Worm (Caenorhabditis elegans) whole organism, young adult: ENCODE data around the gene Y110A2AL.2.

Experiments
- B0336.3 ChIP-seq: fragments of 200-800 bp; sonication (Bioruptor generic); IDR thresholded peaks from 2 replicates; pipeline ENCODE4 v1.3.6; 2022; ENCODE audit warnings: missing genetic modification characterization, missing compliant biosample characterization
- F22D6.2 ChIP-seq: sonication (generic microtip); optimal IDR thresholded peaks from 2 replicates; lab custom pipeline; 2016; ENCODE audit warnings: mild to moderate bottlenecking, missing genetic modification characterization, missing compliant biosample characterization
- F33H1.4 ChIP-seq: fragments of 200-800 bp; sonication (Bioruptor generic); IDR thresholded peaks from 2 replicates; pipeline ENCODE4 v1.3.6; 2022; ENCODE audit warnings: missing genetic modification reagents, missing genetic modification characterization, missing compliant biosample characterization
- F39B2.1 ChIP-seq: fragments of 200-800 bp; sonication (Bioruptor generic); IDR thresholded peaks from 2 replicates; pipeline ENCODE4 v1.3.6; 2022; ENCODE audit warnings: missing genetic modification reagents, missing genetic modification characterization, missing compliant biosample characterization
- F57C9.4 ChIP-seq: sonication (generic microtip); optimal IDR thresholded peaks from 2 replicates; lab custom pipeline; 2017; ENCODE audit warnings: mild to moderate bottlenecking, missing genetic modification characterization, missing compliant biosample characterization
- K12H6.12 ChIP-seq: fragments of 200-800 bp; sonication (Bioruptor generic); optimal IDR thresholded peaks from 2 replicates; lab custom pipeline; 2018; ENCODE audit warnings: mild to moderate bottlenecking, missing genetic modification characterization, missing compliant biosample characterization
- Y53G8AR.9 ChIP-seq: fragments of 200-800 bp; sonication (Bioruptor generic); conservative IDR thresholded peaks from 2 replicates; pipeline ENCODE4 v1.3.6; 2022; ENCODE audit warnings: missing genetic modification reagents, missing genetic modification characterization, missing compliant biosample characterization
- ama-1 ChIP-seq, 3 experiments: fragments of 150-350 bp in 1 of 3; sonication (generic microtip) in 2 of 3; optimal IDR thresholded peaks; 2 replicates each; lab custom pipeline; 2014 to 2018; ENCODE audit warnings: missing biosample characterization in 2 of 3, missing genetic modification characterization in 2 of 3, missing genetic modification reagents in 2 of 3
- athp-1 ChIP-seq: sonication (generic microtip); optimal IDR thresholded peaks from 2 replicates; lab custom pipeline; 2017; ENCODE audit warnings: mild to moderate bottlenecking, missing genetic modification characterization, missing compliant biosample characterization
- attf-3 ChIP-seq: fragments of 200-800 bp; sonication (Bioruptor generic); conservative IDR thresholded peaks from 2 replicates; pipeline ENCODE4 v1.3.6; 2022; ENCODE audit warnings: missing genetic modification reagents, missing genetic modification characterization, missing compliant biosample characterization
- attf-5 ChIP-seq: fragments of 200-800 bp; sonication (Bioruptor generic); optimal IDR thresholded peaks from 2 replicates; lab custom pipeline; 2018; ENCODE audit warnings: mild to moderate bottlenecking, missing genetic modification characterization, missing compliant biosample characterization
- attf-6 ChIP-seq: fragments of 200-800 bp; sonication (Bioruptor generic); IDR thresholded peaks from 2 replicates; pipeline ENCODE4 v1.3.6; 2022; ENCODE audit warnings: missing genetic modification reagents, missing genetic modification characterization, missing compliant biosample characterization
- cebp-2 ChIP-seq: fragments of 200-800 bp; sonication (Bioruptor generic); IDR thresholded peaks from 2 replicates; pipeline ENCODE4 v1.3.6; 2022; ENCODE audit warnings: missing genetic modification characterization, missing compliant biosample characterization
- ceh-91 ChIP-seq: fragments of 200-800 bp; sonication (Bioruptor generic); IDR thresholded peaks from 2 replicates; pipeline ENCODE4 v1.3.6; 2022; ENCODE audit warnings: missing genetic modification reagents, missing genetic modification characterization, missing compliant biosample characterization
- die-1 ChIP-seq: sonication (generic microtip); optimal IDR thresholded peaks from 2 replicates; lab custom pipeline; 2016; ENCODE audit warnings: missing genotype, mild to moderate bottlenecking, missing genetic modification characterization, missing compliant biosample characterization
- dox-1 ChIP-seq: fragments of 200-800 bp; sonication (Bioruptor generic); IDR thresholded peaks from 2 replicates; pipeline ENCODE4 v1.3.6; 2022; ENCODE audit warnings: missing genetic modification reagents, missing genetic modification characterization, missing compliant biosample characterization
- dpl-1 ChIP-seq: fragments of 150-350 bp; optimal IDR thresholded peaks from 2 replicates; lab custom pipeline; 2014; ENCODE audit warnings: missing biosample characterization, missing genetic modification reagents, missing genetic modification characterization
- fkh-3 ChIP-seq: sonication (generic microtip); optimal IDR thresholded peaks from 2 replicates; lab custom pipeline; 2016; ENCODE audit warnings: mild to moderate bottlenecking, missing genetic modification characterization, missing compliant biosample characterization
- hlh-12 ChIP-seq: sonication (generic microtip); optimal IDR thresholded peaks from 2 replicates; lab custom pipeline; 2016; ENCODE audit warnings: missing genetic modification characterization, missing compliant biosample characterization
- hrde-1 ChIP-seq: sonication (generic microtip); optimal IDR thresholded peaks from 2 replicates; lab custom pipeline; 2016; ENCODE audit warnings: missing genetic modification characterization, mild to moderate bottlenecking, missing compliant biosample characterization, moderate library complexity, missing genotype, missing genetic modification reagents, borderline replicate concordance
- lin-35 ChIP-seq, 3 experiments: fragments of 150-350 bp in 2 of 3; sonication (generic microtip) in 1 of 3; optimal IDR thresholded peaks; 2 replicates each; lab custom pipeline; 2014 to 2018; ENCODE audit warnings: missing biosample characterization in 3 of 3, missing genetic modification characterization in 3 of 3, missing genetic modification reagents in 3 of 3
- lin-40 ChIP-seq: sonication (generic microtip); optimal IDR thresholded peaks from 2 replicates; lab custom pipeline; 2016; ENCODE audit warnings: missing genetic modification characterization, mild to moderate bottlenecking, missing compliant biosample characterization, missing genotype, missing genetic modification reagents
- lsl-1 ChIP-seq: fragments of 200-800 bp; sonication (Bioruptor generic); optimal IDR thresholded peaks from 2 replicates; lab custom pipeline; 2018; ENCODE audit warnings: mild to moderate bottlenecking, missing genetic modification characterization, moderate library complexity, missing compliant biosample characterization
- madf-3 ChIP-seq: fragments of 200-800 bp; sonication (Bioruptor generic); IDR thresholded peaks from 2 replicates; pipeline ENCODE4 v1.3.6; 2022; ENCODE audit warnings: missing genetic modification reagents, missing genetic modification characterization, missing compliant biosample characterization
- madf-6 ChIP-seq: fragments of 200-800 bp; sonication (Bioruptor generic); IDR thresholded peaks from 2 replicates; pipeline ENCODE4 v1.3.6; 2022; ENCODE audit warnings: missing genetic modification reagents, missing genetic modification characterization, missing compliant biosample characterization
- nfya-1 ChIP-seq: sonication (generic microtip); optimal IDR thresholded peaks from 2 replicates; lab custom pipeline; 2017; ENCODE audit warnings: antibody characterized with exemption, missing compliant biosample characterization, missing genetic modification characterization, borderline replicate concordance; ENCODE audit not compliant: insufficient read depth
- nfyb-1 ChIP-seq: fragments of 200-800 bp; sonication (Bioruptor generic); IDR thresholded peaks from 2 replicates; pipeline ENCODE4 v1.3.6; 2022; ENCODE audit warnings: missing genetic modification reagents, missing genetic modification characterization, missing compliant biosample characterization
- nhr-179 ChIP-seq: sonication (generic microtip); optimal IDR thresholded peaks from 2 replicates; lab custom pipeline; 2016; ENCODE audit warnings: mild to moderate bottlenecking, missing genetic modification characterization, missing compliant biosample characterization
- nhr-27 ChIP-seq: fragments of 200-800 bp; sonication (Bioruptor generic); optimal IDR thresholded peaks from 2 replicates; lab custom pipeline; 2018; ENCODE audit warnings: mild to moderate bottlenecking, missing genetic modification characterization, moderate library complexity, missing compliant biosample characterization
- nhr-80 ChIP-seq: sonication (generic microtip); optimal IDR thresholded peaks from 2 replicates; lab custom pipeline; 2016; ENCODE audit warnings: missing genetic modification characterization, missing compliant biosample characterization
- nhr-90 ChIP-seq: sonication (generic microtip); optimal IDR thresholded peaks from 2 replicates; lab custom pipeline; 2016; ENCODE audit warnings: missing genotype, mild to moderate bottlenecking, missing genetic modification characterization, missing compliant biosample characterization
- rec-8 ChIP-seq, 2 experiments: sonication (generic microtip); optimal IDR thresholded peaks; 2 replicates each; lab custom pipeline; 2016; ENCODE audit warnings: mild to moderate bottlenecking in 2 of 2, missing genetic modification characterization in 2 of 2, missing genetic modification reagents in 2 of 2, missing genotype in 2 of 2, missing biosample characterization in 1 of 2, missing compliant biosample characterization in 1 of 2, moderate library complexity in 1 of 2
- rpc-1 ChIP-seq, 2 experiments: fragments of 150-350 bp in 1 of 2; sonication (generic microtip) in 1 of 2; optimal IDR thresholded peaks; 2 replicates each; lab custom pipeline; 2014 to 2018; ENCODE audit warnings: missing biosample characterization in 1 of 2, missing genetic modification characterization in 1 of 2, missing genetic modification reagents in 1 of 2, missing genotype in 1 of 2
- sea-2 ChIP-seq: fragments of 200-800 bp; sonication (Bioruptor generic); IDR thresholded peaks from 2 replicates; pipeline ENCODE4 v1.3.6; 2022; ENCODE audit warnings: missing genetic modification characterization, missing compliant biosample characterization
- snpc-4 ChIP-seq, 5 experiments: fragments of 150-350 bp in 1 of 5; sonication (generic microtip) in 4 of 5; optimal IDR thresholded peaks; 2 replicates each; lab custom pipeline; 2014 to 2018; ENCODE audit warnings: missing genetic modification characterization in 5 of 5, missing biosample characterization in 3 of 5, antibody characterized with exemption in 2 of 5, mild to moderate bottlenecking in 2 of 5, missing compliant biosample characterization in 2 of 5, missing genotype in 2 of 5, moderate library complexity in 2 of 5, missing genetic modification reagents in 1 of 5
- zfh-2 ChIP-seq: fragments of 200-800 bp; sonication (Bioruptor generic); conservative IDR thresholded peaks from 2 replicates; pipeline ENCODE4 v1.3.6; 2022; ENCODE audit warnings: missing genetic modification reagents, missing genetic modification characterization, missing compliant biosample characterization
- zim-3 ChIP-seq: sonication (generic microtip); optimal IDR thresholded peaks from 2 replicates; lab custom pipeline; 2017; ENCODE audit warnings: mild to moderate bottlenecking, missing genetic modification characterization, moderate library complexity, missing compliant biosample characterization
- ztf-22 ChIP-seq: fragments of 200-800 bp; sonication (Bioruptor generic); optimal IDR thresholded peaks from 2 replicates; lab custom pipeline; 2018; ENCODE audit warnings: mild to moderate bottlenecking, missing genetic modification characterization, moderate library complexity, missing compliant biosample characterization
- ztf-25 ChIP-seq: fragments of 200-800 bp; sonication (Bioruptor generic); IDR thresholded peaks from 2 replicates; pipeline ENCODE4 v1.3.6; 2022; ENCODE audit warnings: missing genetic modification reagents, missing genetic modification characterization, missing compliant biosample characterization
- ztf-26 ChIP-seq: sonication (generic microtip); optimal IDR thresholded peaks from 2 replicates; lab custom pipeline; 2017; ENCODE audit warnings: missing genetic modification characterization, missing compliant biosample characterization

Gene Y110A2AL.2

ce11 chrII:2884810-2885209, 17.0 kb downstream of the Y110A2AL.2 start, which contains the start of gene pigw-1:
TSS of gene pigw-1 (minus strand) at chrII:2884910.
- TF ChIP-seq F39B2.1 (GFP tag; lab: Robert Waterston, UW) (no peak), attf-6 (GFP tag; lab: Robert Waterston, UW) (no peak), zfh-2 (GFP tag; lab: Robert Waterston, UW) (no peak), nhr-90 (tag; lab: Kevin White, UChicago) (no peak), hrde-1 (tag; lab: Kevin White, UChicago) (no peak), rec-8 (tag; optimal IDR thresholded peaks at IDR 0.05; lab: Kevin White, UChicago) (no peak), madf-6 (GFP tag; lab: Robert Waterston, UW) (no peak), die-1 (tag; lab: Kevin White, UChicago) (no peak), B0336.3 (GFP tag; lab: Robert Waterston, UW) (no peak)

- TF ChIP-seq madf-3 (GFP tag; lab: Robert Waterston, UW) (no peak), ztf-22 (GFP tag; lab: Kevin White, UChicago) (no peak), nfyb-1 (GFP tag; lab: Robert Waterston, UW) (no peak), F22D6.2 (tag; lab: Kevin White, UChicago) (no peak), ceh-91 (GFP tag; lab: Robert Waterston, UW) (no peak), hlh-12 (tag; lab: Kevin White, UChicago) (no peak), attf-3 (GFP tag; lab: Robert Waterston, UW) (no peak), snpc-4 (GFP tag; optimal IDR thresholded peaks at IDR 0.05; lab: Kevin White, UChicago) (no peak), snpc-4 (tag; optimal IDR thresholded peaks at IDR 0.05; lab: Kevin White, UChicago) (no peak), sea-2 (GFP tag; lab: Robert Waterston, UW) (no peak), madf-6 (GFP tag; lab: Robert Waterston, UW) (no peak)
Observed at ce11 chrII:2885518-2886449, 18.0 kb downstream of the Y110A2AL.2 start.

- TF ChIP-seq F39B2.1 (GFP tag; lab: Robert Waterston, UW) = no peak
- no peak for TF ChIP-seq fkh-3 (tag; lab: Kevin White, UChicago)
- peak; percentile 60 for TF ChIP-seq zim-3
- TF ChIP-seq lin-35 (GFP tag; optimal IDR thresholded peaks at IDR 0.05; lab: Kevin White, UChicago) = peak in 1 of 3 experiments; percentile 69
- peak; percentile 69 for TF ChIP-seq ztf-26 (tag; lab: Kevin White, UChicago)
- 0 out of 2 replicates have a peak, but pooled peaks have one; percentile 71 for TF ChIP-seq cebp-2 (GFP tag; lab: Robert Waterston, UW)
- peak; percentile 82 for TF ChIP-seq K12H6.12 (tag; lab: Kevin White, UChicago)
- peak; percentile 94 for TF ChIP-seq dox-1
- peak; percentile 83 for TF ChIP-seq madf-6 (GFP tag; lab: Robert Waterston, UW)
- TF ChIP-seq ama-1 (optimal IDR thresholded peaks at IDR 0.05; lab: Kevin White, UChicago) = no peak
- no peak for TF ChIP-seq ama-1 (GFP tag; optimal IDR thresholded peaks at IDR 0.05; lab: Kevin White, UChicago)
- TF ChIP-seq B0336.3 (GFP tag; lab: Robert Waterston, UW) = peak; percentile 85
- TF ChIP-seq lsl-1 (GFP tag; lab: Kevin White, UChicago) = peak; percentile 73
- TF ChIP-seq attf-5 (GFP tag; lab: Kevin White, UChicago) = peak; percentile 75
- no peak for TF ChIP-seq nhr-179 (tag; lab: Kevin White, UChicago)
- peak; percentile 82 for TF ChIP-seq lin-40 (tag; lab: Kevin White, UChicago)
- TF ChIP-seq nhr-80 (tag; lab: Kevin White, UChicago) = peak; percentile 4
- TF ChIP-seq Y53G8AR.9 = peak; percentile 87
- TF ChIP-seq athp-1 (tag; lab: Kevin White, UChicago) = peak; percentile 95
- TF ChIP-seq nhr-27 (tag; lab: Kevin White, UChicago) = no peak
- TF ChIP-seq F33H1.4 (GFP tag; lab: Robert Waterston, UW) = peak; percentile 69
- 0 out of 2 replicates have a peak, but pooled peaks have one; percentile 31 for TF ChIP-seq ztf-25
- TF ChIP-seq rpc-1 (optimal IDR thresholded peaks at IDR 0.05; lab: Kevin White, UChicago) = no peak
- no peak for TF ChIP-seq rpc-1 (tag; optimal IDR thresholded peaks at IDR 0.05; lab: Kevin White, UChicago)
- TF ChIP-seq dpl-1 (GFP tag; lab: Kevin White, UChicago) = peak; percentile 47
- peak; percentile 61 for TF ChIP-seq F57C9.4 (tag; lab: Kevin White, UChicago)
- TF ChIP-seq nfya-1 = no peak
Observed at ce11 chrII:2888957-2889630, 21.3 kb downstream of the Y110A2AL.2 start, which contains the start of gene pinn-1. TSS of gene pinn-1 (minus strand) at chrII:2889007.
